Fruit fly (Drosophila melanogaster) whole organism, embryonic: ENCODE measurements around the gene fan.
A peak's percentile ranks its signal among the peaks of the same experiment; 100 is the strongest.

Experiments
- Abd-B ChIP-seq: fragments of 200-800 bp; sonication (Bioruptor generic); optimal IDR thresholded peaks from 2 replicates; lab custom pipeline; 2018; ENCODE audit warnings: missing biosample characterization, mild to moderate bottlenecking, missing genetic modification characterization, moderate library complexity
- Atf6 ChIP-seq: fragments of 200-800 bp; sonication (Bioruptor generic); IDR thresholded peaks from 2 replicates; pipeline ENCODE4 v1.3.6; 2022; ENCODE audit warnings: missing biosample characterization, missing genetic modification characterization
- CG10209 ChIP-seq: fragments of 200-800 bp; sonication (Bioruptor generic); optimal IDR thresholded peaks from 3 replicates; lab custom pipeline; 2017; ENCODE audit warnings: missing biosample characterization, mild to moderate bottlenecking, missing genetic modification characterization, missing genetic modification reagents
- CG10366 ChIP-seq: fragments of 200-800 bp; sonication (Bioruptor generic); IDR thresholded peaks from 2 replicates; pipeline ENCODE4 v1.3.6; 2022; ENCODE audit warnings: missing biosample characterization, missing genetic modification characterization
- CG11695 ChIP-seq: fragments of 200-800 bp; sonication (Bioruptor generic); IDR thresholded peaks from 3 replicates; pipeline ENCODE4 v1.3.6; 2022; ENCODE audit warnings: missing biosample characterization, missing genetic modification characterization
- CG14014 ChIP-seq: fragments of 200-800 bp; sonication (Bioruptor generic); IDR thresholded peaks from 2 replicates; pipeline ENCODE4 v1.3.6; 2022; ENCODE audit warnings: missing biosample characterization, missing genetic modification characterization
- CG14710 ChIP-seq: fragments of 200-800 bp; sonication (Bioruptor generic); optimal IDR thresholded peaks from 3 replicates; lab custom pipeline; 2019; ENCODE audit warnings: missing biosample characterization, mild to moderate bottlenecking, missing genetic modification characterization, moderate library complexity
- CG14860 ChIP-seq: fragments of 200-800 bp; sonication (Bioruptor generic); IDR thresholded peaks from 3 replicates; pipeline ENCODE4 v1.3.6; 2022; ENCODE audit warnings: missing biosample characterization, missing genetic modification characterization; ENCODE audit not compliant: partially characterized antibody
- CG15269 ChIP-seq: fragments of 200-800 bp; sonication (Bioruptor generic); optimal IDR thresholded peaks from 2 replicates; lab custom pipeline; 2018; ENCODE audit warnings: missing biosample characterization, mild to moderate bottlenecking, missing genetic modification characterization, moderate library complexity
- CG15514 ChIP-seq: fragments of 200-800 bp; sonication (Bioruptor generic); optimal IDR thresholded peaks from 3 replicates; lab custom pipeline; 2017; ENCODE audit warnings: missing biosample characterization, missing genetic modification characterization, mild to moderate bottlenecking, moderate library complexity, missing genetic modification reagents
- CG1603 ChIP-seq: fragments of 200-800 bp; sonication (Bioruptor generic); optimal IDR thresholded peaks from 2 replicates; lab custom pipeline; 2019; ENCODE audit warnings: missing biosample characterization, mild to moderate bottlenecking, missing genetic modification characterization, moderate library complexity
- CG17361 ChIP-seq: fragments of 200-800 bp; sonication (Bioruptor generic); IDR thresholded peaks from 3 replicates; pipeline ENCODE4 v1.3.6; 2022; ENCODE audit warnings: missing biosample characterization, missing genetic modification characterization
- CG17802 ChIP-seq: fragments of 200-800 bp; sonication (Bioruptor generic); optimal IDR thresholded peaks from 2 replicates; lab custom pipeline; 2018; ENCODE audit warnings: missing biosample characterization, mild to moderate bottlenecking, missing genetic modification characterization, moderate library complexity
- CG18262 ChIP-seq: fragments of 200-800 bp; optimal IDR thresholded peaks from 3 replicates; lab custom pipeline; 2019; ENCODE audit warnings: missing biosample characterization, mild to moderate bottlenecking, missing genetic modification characterization, moderate library complexity
- CG2678 ChIP-seq: fragments of 200-800 bp; sonication (Bioruptor generic); optimal IDR thresholded peaks from 3 replicates; lab custom pipeline; 2019; ENCODE audit warnings: missing biosample characterization, mild to moderate bottlenecking, missing genetic modification characterization, moderate library complexity
- CG2712 ChIP-seq: fragments of 200-800 bp; optimal IDR thresholded peaks from 3 replicates; lab custom pipeline; 2019; ENCODE audit warnings: missing biosample characterization, mild to moderate bottlenecking, missing genetic modification characterization, moderate library complexity
- CG31224 ChIP-seq: fragments of 200-800 bp; sonication (Bioruptor generic); IDR thresholded peaks from 2 replicates; pipeline ENCODE4 v1.3.6; 2022; ENCODE audit warnings: missing biosample characterization, missing genetic modification characterization
- CG7357 ChIP-seq: fragments of 200-800 bp; sonication (Bioruptor generic); IDR thresholded peaks from 3 replicates; pipeline ENCODE4 v1.3.6; 2022; ENCODE audit warnings: missing biosample characterization, missing genetic modification characterization
- CG7372 ChIP-seq: fragments of 200-800 bp; sonication (Bioruptor generic); IDR thresholded peaks from 2 replicates; pipeline ENCODE4 v1.3.6; 2022; ENCODE audit warnings: missing biosample characterization, missing genetic modification characterization
- CG9437 ChIP-seq: fragments of 200-800 bp; sonication (Bioruptor generic); optimal IDR thresholded peaks from 2 replicates; lab custom pipeline; 2018; ENCODE audit warnings: missing biosample characterization, mild to moderate bottlenecking, missing genetic modification characterization
- Deaf1 ChIP-seq: fragments of 200-800 bp; optimal IDR thresholded peaks from 3 replicates; lab custom pipeline; 2019; ENCODE audit warnings: missing biosample characterization, mild to moderate bottlenecking, missing genetic modification characterization, moderate library complexity
- ERR ChIP-seq: fragments of 200-800 bp; sonication (Bioruptor generic); optimal IDR thresholded peaks from 2 replicates; lab custom pipeline; 2016; ENCODE audit warnings: missing biosample characterization, missing genetic modification characterization
- Fer3 ChIP-seq: fragments of 200-800 bp; sonication (Bioruptor generic); optimal IDR thresholded peaks from 2 replicates; lab custom pipeline; 2018; ENCODE audit warnings: missing biosample characterization, mild to moderate bottlenecking, missing genetic modification characterization, moderate library complexity
- GATAe ChIP-seq: fragments of 200-800 bp; sonication (Bioruptor generic); conservative IDR thresholded peaks from 2 replicates; pipeline ENCODE4 v1.3.6; 2022; ENCODE audit warnings: missing biosample characterization, missing genetic modification characterization
- HLHmδ ChIP-seq: fragments of 200-800 bp; sonication (Bioruptor generic); optimal IDR thresholded peaks from 2 replicates; lab custom pipeline; 2018; ENCODE audit warnings: missing biosample characterization, mild to moderate bottlenecking, missing genetic modification characterization, moderate library complexity
- HmgZ ChIP-seq: fragments of 200-800 bp; sonication (Bioruptor generic); optimal IDR thresholded peaks from 2 replicates; lab custom pipeline; 2018; ENCODE audit warnings: missing biosample characterization, mild to moderate bottlenecking, missing genetic modification characterization
- Hr3 ChIP-seq: fragments of 200-800 bp; sonication (Bioruptor generic); optimal IDR thresholded peaks from 3 replicates; lab custom pipeline; 2016; ENCODE audit warnings: missing biosample characterization, missing genetic modification characterization
- Scr ChIP-seq: fragments of 200-800 bp; sonication (Bioruptor generic); IDR thresholded peaks from 2 replicates; pipeline ENCODE4 v1.3.6; 2022; ENCODE audit warnings: missing biosample characterization, missing genetic modification characterization; ENCODE audit not compliant: partially characterized antibody
- Sry-β ChIP-seq: fragments of 200-800 bp; sonication (Bioruptor generic); optimal IDR thresholded peaks from 2 replicates; lab custom pipeline; 2018; ENCODE audit warnings: missing biosample characterization, mild to moderate bottlenecking, missing genetic modification characterization, moderate library complexity
- abd-A ChIP-seq: fragments of 200-800 bp; sonication (Bioruptor generic); optimal IDR thresholded peaks from 3 replicates; lab custom pipeline; 2019; ENCODE audit warnings: missing biosample characterization, mild to moderate bottlenecking, missing genetic modification characterization, moderate library complexity
- br ChIP-seq: fragments of >200 bp; optimal IDR thresholded peaks from 2 replicates; lab custom pipeline; 2017
- ci ChIP-seq: fragments of 200-800 bp; sonication (Bioruptor generic); IDR thresholded peaks from 3 replicates; pipeline ENCODE4 v1.3.6; 2022; ENCODE audit warnings: missing biosample characterization, missing genetic modification characterization
- crol ChIP-seq: fragments of 200-800 bp; sonication (Bioruptor generic); IDR thresholded peaks from 2 replicates; pipeline ENCODE4 v1.3.6; 2022; ENCODE audit warnings: missing biosample characterization, missing genetic modification characterization
- dimm ChIP-seq: fragments of 200-800 bp; sonication (Bioruptor generic); IDR thresholded peaks from 2 replicates; pipeline ENCODE4 v1.3.6; 2022; ENCODE audit warnings: missing biosample characterization, missing genetic modification characterization
- dm ChIP-seq: fragments of 200-800 bp; sonication (Bioruptor generic); optimal IDR thresholded peaks from 3 replicates; lab custom pipeline; 2016; ENCODE audit warnings: missing biosample characterization, missing genetic modification characterization
- dpn ChIP-seq, 2 experiments: fragments of 200-800 bp; sonication (Bioruptor generic); optimal IDR thresholded peaks; 3 replicates each; lab custom pipeline; 2016; ENCODE audit warnings: missing biosample characterization in 2 of 2, missing genetic modification characterization in 2 of 2
- eyg ChIP-seq: fragments of 200-800 bp; sonication (Bioruptor generic); optimal IDR thresholded peaks from 3 replicates; lab custom pipeline; 2016; ENCODE audit warnings: missing biosample characterization, missing genetic modification characterization
- grau ChIP-seq: fragments of 200-800 bp; optimal IDR thresholded peaks from 3 replicates; lab custom pipeline; 2019; ENCODE audit warnings: missing biosample characterization, mild to moderate bottlenecking, missing genetic modification characterization, moderate library complexity
- grn ChIP-seq: fragments of 200-800 bp; sonication (Bioruptor generic); optimal IDR thresholded peaks from 3 replicates; lab custom pipeline; 2017; ENCODE audit warnings: missing biosample characterization, missing genetic modification characterization
- lab ChIP-seq: fragments of 200-800 bp; sonication (Bioruptor generic); optimal IDR thresholded peaks from 3 replicates; lab custom pipeline; 2017; ENCODE audit warnings: missing biosample characterization, missing genetic modification characterization, mild to moderate bottlenecking, moderate library complexity, missing genetic modification reagents
- lilli ChIP-seq: fragments of 200-800 bp; sonication (Bioruptor generic); optimal IDR thresholded peaks from 3 replicates; lab custom pipeline; 2016; ENCODE audit warnings: missing biosample characterization, missing genetic modification characterization
- lmd ChIP-seq: fragments of 200-800 bp; sonication (Bioruptor generic); IDR thresholded peaks from 2 replicates; pipeline ENCODE4 v1.3.6; 2022; ENCODE audit warnings: missing biosample characterization, missing genetic modification characterization
- otp ChIP-seq: fragments of 200-800 bp; sonication (Bioruptor generic); IDR thresholded peaks from 3 replicates; pipeline ENCODE4, ENCODE4 v1.3.6; 2022; ENCODE audit warnings: missing biosample characterization, missing genetic modification characterization
- ranshi ChIP-seq: fragments of 200-800 bp; sonication (Bioruptor generic); IDR thresholded peaks from 2 replicates; pipeline ENCODE4 v1.3.6; 2022; ENCODE audit warnings: missing biosample characterization, missing genetic modification characterization
- schlank ChIP-seq: fragments of 200-800 bp; sonication (Bioruptor generic); optimal IDR thresholded peaks from 2 replicates; lab custom pipeline; 2018; ENCODE audit warnings: missing biosample characterization, mild to moderate bottlenecking, missing genetic modification characterization
- stc ChIP-seq: fragments of 200-800 bp; sonication (Bioruptor generic); IDR thresholded peaks from 2 replicates; pipeline ENCODE4 v1.3.6; 2022; ENCODE audit warnings: missing biosample characterization, missing genetic modification characterization
- sug ChIP-seq: fragments of 200-800 bp; optimal IDR thresholded peaks from 2 replicates; lab custom pipeline; 2019; ENCODE audit warnings: missing biosample characterization, mild to moderate bottlenecking, missing genetic modification characterization, moderate library complexity
- unpg ChIP-seq: fragments of 200-800 bp; sonication (Bioruptor generic); optimal IDR thresholded peaks from 3 replicates; lab custom pipeline; 2018; ENCODE audit warnings: missing biosample characterization, mild to moderate bottlenecking, missing genetic modification characterization, moderate library complexity
- wek ChIP-seq: fragments of 200-800 bp; sonication (Bioruptor generic); optimal IDR thresholded peaks from 3 replicates; lab custom pipeline; 2018; ENCODE audit warnings: missing biosample characterization, mild to moderate bottlenecking, missing genetic modification characterization, moderate library complexity
- zfh2 ChIP-seq: fragments of 200-800 bp; sonication (Bioruptor generic); optimal IDR thresholded peaks from 2 replicates; lab custom pipeline; 2016; ENCODE audit warnings: missing biosample characterization, missing genetic modification characterization

The fan gene

DNA sequence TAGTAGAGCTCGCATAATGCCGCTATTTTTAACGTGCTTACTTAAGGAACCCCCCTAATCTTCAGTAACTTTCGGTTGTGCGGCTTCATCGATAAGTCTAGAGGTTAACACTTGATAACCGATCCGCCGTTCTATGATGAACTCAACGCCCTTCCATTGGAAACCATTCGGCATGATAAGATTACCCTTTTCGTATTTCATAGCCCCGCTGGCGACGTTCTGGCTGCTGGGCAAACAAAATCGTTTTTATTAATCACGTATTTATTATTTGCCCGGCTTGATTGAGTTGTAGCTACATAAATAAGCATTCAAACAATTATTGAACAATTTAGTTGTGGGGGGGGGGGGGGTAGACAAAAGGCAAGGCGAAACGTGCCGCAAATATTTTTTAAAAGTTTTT lies 15.4 kb upstream of the fan start (continued):
- no peak for TF ChIP-seq Abd-B (GFP tag; lab: Kevin White, UChicago)
- TF ChIP-seq CG14710 (tag; lab: Kevin White, UChicago): no peak
- no peak for TF ChIP-seq CG7372 (GFP tag; lab: Robert Waterston, UW)
- no peak for TF ChIP-seq CG31224 (GFP tag; lab: Robert Waterston, UW)
- peak; percentile 44 for TF ChIP-seq CG15514 (GFP tag; lab: Kevin White, UChicago)
- peak; percentile 17 for TF ChIP-seq CG1603 (tag; lab: Kevin White, UChicago)
- TF ChIP-seq wek: peak; percentile 89
- no peak for TF ChIP-seq Sry-β (GFP tag; lab: Kevin White, UChicago)
- TF ChIP-seq eyg (GFP tag; lab: Kevin White, UChicago): no peak
- no peak for TF ChIP-seq dimm (GFP tag; lab: Robert Waterston, UW)
- TF ChIP-seq sug (tag; lab: Kevin White, UChicago): peak; percentile 88
- peak; percentile 61; the same call in 1 of the 2 replicates for TF ChIP-seq GATAe (GFP tag; lab: Robert Waterston, UW)
- TF ChIP-seq ERR: no peak
- no peak for TF ChIP-seq CG14014 (GFP tag; lab: Robert Waterston, UW)
- no peak for TF ChIP-seq CG18262 (tag; lab: Kevin White, UChicago)
- no peak for TF ChIP-seq dm (GFP tag; lab: Kevin White, UChicago)
- TF ChIP-seq Fer3: peak; percentile 36
- no peak for TF ChIP-seq schlank
- no peak for TF ChIP-seq HLHmδ
- peak; percentile 51 for TF ChIP-seq HmgZ (tag; lab: Kevin White, UChicago)
- TF ChIP-seq Atf6 (GFP tag; lab: Robert Waterston, UW): peak; percentile 56; the same call in 1 of the 2 replicates
- TF ChIP-seq CG10366 (GFP tag; lab: Robert Waterston, UW): no peak
- no peak for TF ChIP-seq ranshi (GFP tag; lab: Robert Waterston, UW)
- TF ChIP-seq CG14860 (GFP tag; lab: Robert Waterston, UW): no peak
- TF ChIP-seq grn (GFP tag; lab: Kevin White, UChicago): peak; percentile 79
- TF ChIP-seq CG17802 (tag; lab: Kevin White, UChicago): no peak
- 0 out of 3 replicates have a peak, but pooled peaks have one; percentile 11 for TF ChIP-seq otp (GFP tag; lab: Robert Waterston, UW)
- TF ChIP-seq crol (GFP tag; lab: Robert Waterston, UW): peak; percentile 79
- TF ChIP-seq zfh2 (GFP tag; lab: Kevin White, UChicago): no peak
- TF ChIP-seq CG2678 (tag; lab: Kevin White, UChicago): peak; percentile 64

DNA sequence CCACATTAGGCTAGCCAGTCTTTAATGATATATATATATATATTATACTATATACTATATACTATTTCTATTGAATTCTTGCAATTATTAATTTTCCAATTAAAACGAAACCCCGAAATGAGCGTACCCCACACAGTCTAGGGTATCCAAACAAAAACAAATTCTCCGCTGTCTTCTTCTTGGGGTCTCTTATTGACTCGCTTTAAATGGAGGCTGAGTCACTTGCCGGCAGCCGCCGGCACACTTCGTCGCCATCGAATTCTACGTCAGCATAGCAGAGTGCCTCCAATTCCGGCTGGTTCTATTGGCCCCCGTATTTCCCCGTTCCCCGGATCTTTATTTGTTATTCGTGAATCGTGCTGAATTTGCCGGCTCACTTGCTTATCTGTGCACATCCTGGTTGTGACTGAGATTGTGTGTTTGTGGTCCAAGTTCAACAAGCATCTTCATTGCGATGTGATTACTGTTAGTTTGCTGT lies 14.2 kb upstream of the fan start:
- no peak for TF ChIP-seq CG9437 (GFP tag; lab: Kevin White, UChicago)
- no peak for TF ChIP-seq br (lab: Kevin White, UChicago)
- TF ChIP-seq lab: peak; percentile 32
- 0 out of 3 replicates have a peak, but pooled peaks have one; percentile 44 for TF ChIP-seq CG17361 (GFP tag; lab: Robert Waterston, UW)
- TF ChIP-seq CG15269: peak; percentile 37
- TF ChIP-seq CG10209 (GFP tag; lab: Kevin White, UChicago): peak; percentile 36
- TF ChIP-seq abd-A (tag; lab: Kevin White, UChicago): peak; percentile 18
- TF ChIP-seq CG11695: peak; percentile 20; the same call in 1 of the 3 replicates
- peak; percentile 11; the same call in 1 of the 2 replicates for TF ChIP-seq lmd
- TF ChIP-seq Scr (GFP tag; lab: Robert Waterston, UW): no peak
- peak in 1 of 2 experiments; percentile 4 for TF ChIP-seq dpn (GFP tag; optimal IDR thresholded peaks at IDR 0.05; lab: Kevin White, UChicago)
- TF ChIP-seq ci (GFP tag; lab: Robert Waterston, UW): peak; percentile 38; the same call in 1 of the 3 replicates
- peak; percentile 22 for TF ChIP-seq CG18262 (tag; lab: Kevin White, UChicago)
- TF ChIP-seq sug (tag; lab: Kevin White, UChicago): peak; percentile 62
- TF ChIP-seq Atf6 (GFP tag; lab: Robert Waterston, UW): 0 out of 2 replicates have a peak, but pooled peaks have one; percentile 23
- peak; percentile 16 for TF ChIP-seq Hr3 (GFP tag; lab: Kevin White, UChicago)
- peak; percentile 50 for TF ChIP-seq CG2712 (tag; lab: Kevin White, UChicago)
- no peak for TF ChIP-seq lilli (GFP tag; lab: Kevin White, UChicago)
- TF ChIP-seq unpg: peak; percentile 35
- no peak for TF ChIP-seq CG7357 (GFP tag; lab: Robert Waterston, UW)
- 0 out of 2 replicates have a peak, but pooled peaks have one; percentile 26 for TF ChIP-seq stc (GFP tag; lab: Robert Waterston, UW)
- TF ChIP-seq Deaf1 (tag; lab: Kevin White, UChicago): peak; percentile 24
- TF ChIP-seq grau (tag; lab: Kevin White, UChicago): peak; percentile 59
